Fruit fly (Drosophila melanogaster): Measurements from ENCODE around the gene Sam-S.

DNA sequence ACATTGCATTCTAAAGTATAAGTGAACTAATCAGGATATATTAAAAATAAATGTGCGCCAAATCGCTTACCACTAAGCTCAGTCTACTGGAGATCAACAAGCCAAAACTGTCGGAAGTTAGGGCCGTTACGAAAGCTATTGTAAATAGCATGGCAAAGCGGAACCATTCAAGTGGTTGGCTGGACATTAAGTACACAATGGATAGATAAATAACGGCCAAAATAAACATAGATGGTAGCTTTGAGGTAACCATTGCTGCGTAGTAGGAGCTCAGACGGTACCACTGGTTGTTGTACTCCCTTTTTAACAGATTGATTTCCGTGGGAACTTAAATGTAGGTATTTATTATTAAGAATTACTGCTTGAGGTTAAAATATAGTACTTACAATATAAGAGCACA lies 11.0 kb downstream of the Sam-S start:
- TF ChIP-seq psq (optimal IDR thresholded peaks at IDR 0.05): no peak
- no peak for TF ChIP-seq Dll (optimal IDR thresholded peaks at IDR 0.05)
- TF ChIP-seq pan (optimal IDR thresholded peaks at IDR 0.05): no peak
- TF ChIP-seq EcR (GFP tag; optimal IDR thresholded peaks at IDR 0.05): no peak
- no peak for TF ChIP-seq usp (GFP tag; optimal IDR thresholded peaks at IDR 0.05)
- no peak for TF ChIP-seq CG8478 (optimal IDR thresholded peaks at IDR 0.05)

All from whole organism.